Worm (Caenorhabditis elegans) whole organism, midembryonic: ENCODE measurements around the gene mdt-10.

Experiments
- T22C8.4 ChIP-seq: fragments of 200-800 bp; sonication (Bioruptor generic); IDR thresholded peaks from 2 replicates; pipeline ENCODE4 v1.3.6; 2022; ENCODE audit warnings: missing genetic modification characterization, missing compliant biosample characterization
- cog-1 ChIP-seq: sonication (generic microtip); optimal IDR thresholded peaks from 2 replicates; lab custom pipeline; 2016; ENCODE audit warnings: missing genetic modification characterization, missing compliant biosample characterization
- flt-1 ChIP-seq: fragments of 200-800 bp; sonication (Bioruptor generic); IDR thresholded peaks from 2 replicates; pipeline ENCODE4 v1.3.6; 2022; ENCODE audit warnings: missing genetic modification characterization, missing compliant biosample characterization
- klf-2 ChIP-seq: fragments of 200-800 bp; sonication (Bioruptor generic); conservative IDR thresholded peaks from 2 replicates; pipeline ENCODE4 v1.3.6; 2022; ENCODE audit warnings: missing genetic modification reagents, missing genetic modification characterization, missing compliant biosample characterization
- med-1 ChIP-seq: sonication (generic microtip); optimal IDR thresholded peaks from 2 replicates; lab custom pipeline; 2017; ENCODE audit warnings: missing genetic modification characterization, mild to moderate bottlenecking, missing compliant biosample characterization, antibody characterized with exemption, missing genetic modification reagents; ENCODE audit not compliant: insufficient read depth
- ref-1 ChIP-seq: fragments of 200-800 bp; sonication (Bioruptor generic); conservative IDR thresholded peaks from 2 replicates; pipeline ENCODE4 v1.3.6; 2022; ENCODE audit warnings: missing genetic modification reagents, missing genetic modification characterization, missing compliant biosample characterization
- tab-1 ChIP-seq: fragments of 200-800 bp; sonication (Bioruptor generic); IDR thresholded peaks from 2 replicates; pipeline ENCODE4 v1.3.6; 2022; ENCODE audit warnings: missing genetic modification characterization, missing compliant biosample characterization
- ztf-23 ChIP-seq: fragments of 200-800 bp; sonication (Bioruptor generic); IDR thresholded peaks from 2 replicates; pipeline ENCODE4 v1.3.6; 2022; ENCODE audit warnings: missing genetic modification reagents, missing genetic modification characterization, missing compliant biosample characterization
- ztf-29 ChIP-seq: fragments of 200-800 bp; sonication (Bioruptor generic); IDR thresholded peaks from 2 replicates; pipeline ENCODE4 v1.3.6; 2022; ENCODE audit warnings: missing genetic modification reagents, missing genetic modification characterization, missing compliant biosample characterization

The mdt-10 gene

ce11 chrII:7851480-7851879 is 3.4 kb downstream of the mdt-10 start:
- TF ChIP-seq tab-1 (GFP tag; lab: Robert Waterston, UW) (no peak), ztf-29 (GFP tag; lab: Robert Waterston, UW) (no peak), T22C8.4 (GFP tag; lab: Robert Waterston, UW) (no peak), ztf-23 (no peak), ref-1 (no peak), med-1 (GFP tag; lab: Kevin White, UChicago) (no peak), cog-1 (tag; lab: Kevin White, UChicago) (no peak), flt-1 (GFP tag; lab: Robert Waterston, UW) (no peak), klf-2 (no peak)

ce11 chrII:7850575-7850974 is 4.3 kb downstream of the mdt-10 start:
- no peak for TF ChIP-seq ztf-29 (GFP tag; lab: Robert Waterston, UW)
- TF ChIP-seq flt-1 (GFP tag; lab: Robert Waterston, UW): no peak
- TF ChIP-seq ref-1: no peak
- TF ChIP-seq cog-1 (tag; lab: Kevin White, UChicago): no peak
- no peak for TF ChIP-seq med-1 (GFP tag; lab: Kevin White, UChicago)
- no peak for TF ChIP-seq klf-2
- no peak for TF ChIP-seq T22C8.4 (GFP tag; lab: Robert Waterston, UW)
- no peak for TF ChIP-seq ztf-23
- no peak for TF ChIP-seq tab-1 (GFP tag; lab: Robert Waterston, UW)

DNA sequence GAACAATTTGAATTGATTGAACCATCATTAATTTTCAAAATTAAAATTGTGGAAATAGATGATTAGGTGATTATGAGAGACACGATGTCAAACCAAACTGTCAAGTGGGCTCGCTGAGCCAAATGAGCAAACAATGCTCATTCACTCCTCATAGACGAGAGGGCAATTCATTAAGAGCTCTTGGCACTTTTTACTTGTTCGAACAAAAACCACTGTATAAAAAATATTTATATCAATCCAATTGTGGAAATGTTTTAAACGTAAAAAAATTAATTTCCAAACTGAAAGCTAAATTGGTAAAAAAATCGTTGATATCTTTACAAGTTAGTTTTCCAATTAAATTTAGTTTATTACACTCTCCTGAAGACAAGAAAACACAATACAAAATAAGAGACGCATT is 5.1 kb downstream of the mdt-10 start, which contains the start of gene acr-7:
TSS of gene acr-7 (minus strand) at position 101 of the 400 bp plus-strand sequence.
- TF ChIP-seq med-1 (GFP tag; lab: Kevin White, UChicago) (no peak), klf-2 (no peak), ref-1 (no peak), ztf-23 (no peak), ztf-29 (GFP tag; lab: Robert Waterston, UW) (no peak), flt-1 (GFP tag; lab: Robert Waterston, UW) (no peak), tab-1 (GFP tag; lab: Robert Waterston, UW) (no peak), T22C8.4 (GFP tag; lab: Robert Waterston, UW) (no peak), cog-1 (tag; lab: Kevin White, UChicago) (no peak)

- no peak for TF ChIP-seq ref-1
- no peak for TF ChIP-seq klf-2
- TF ChIP-seq cog-1 (tag; lab: Kevin White, UChicago): no peak
- no peak for TF ChIP-seq tab-1 (GFP tag; lab: Robert Waterston, UW)
- no peak for TF ChIP-seq flt-1 (GFP tag; lab: Robert Waterston, UW)
- no peak for TF ChIP-seq med-1 (GFP tag; lab: Kevin White, UChicago)
- TF ChIP-seq T22C8.4 (GFP tag; lab: Robert Waterston, UW): no peak
- TF ChIP-seq ztf-23: no peak
- TF ChIP-seq ztf-29 (GFP tag; lab: Robert Waterston, UW): no peak
Observed at ce11 chrII:7845571-7846236, 9.1 kb downstream of the mdt-10 start, which contains the start of gene T09A5.4. T09A5.4 (plus strand) TSS chrII:7846186.

ce11 chrII:7842053-7842452 is 12.8 kb downstream of the mdt-10 start, which contains the start of gene klp-3:
klp-3 (plus strand) TSS chrII:7842353.
- TF ChIP-seq klf-2 (no peak), cog-1 (tag; lab: Kevin White, UChicago) (no peak), ref-1 (no peak), T22C8.4 (GFP tag; lab: Robert Waterston, UW) (no peak), ztf-23 (no peak), ztf-29 (GFP tag; lab: Robert Waterston, UW) (no peak), flt-1 (GFP tag; lab: Robert Waterston, UW) (no peak), tab-1 (GFP tag; lab: Robert Waterston, UW) (no peak), med-1 (GFP tag; lab: Kevin White, UChicago) (no peak)

DNA sequence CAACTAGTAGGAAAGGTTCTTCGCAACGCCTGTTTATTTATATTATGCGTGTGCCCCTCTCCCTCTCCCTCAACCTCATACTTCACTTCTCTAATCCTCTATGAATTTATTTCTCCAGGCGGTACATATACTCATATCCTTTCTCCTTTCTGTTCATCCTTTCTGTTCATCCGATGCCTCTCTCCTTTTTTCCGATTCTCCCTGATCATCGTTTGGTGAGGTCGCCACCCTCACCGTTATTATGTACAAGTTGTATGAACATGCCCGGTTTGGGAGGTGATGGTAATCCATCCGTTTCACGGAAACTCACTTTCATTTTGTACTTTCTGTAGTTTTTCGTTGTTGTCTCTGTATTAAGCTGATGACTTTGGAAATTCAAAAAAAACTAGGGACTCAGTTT is 15.1 kb downstream of the mdt-10 start:
- TF ChIP-seq med-1 (GFP tag; lab: Kevin White, UChicago) (no peak), tab-1 (GFP tag; lab: Robert Waterston, UW) (no peak), cog-1 (tag; lab: Kevin White, UChicago) (no peak), ref-1 (no peak), flt-1 (GFP tag; lab: Robert Waterston, UW) (no peak), ztf-29 (GFP tag; lab: Robert Waterston, UW) (no peak), T22C8.4 (GFP tag; lab: Robert Waterston, UW) (no peak), klf-2 (no peak), ztf-23 (no peak)

DNA sequence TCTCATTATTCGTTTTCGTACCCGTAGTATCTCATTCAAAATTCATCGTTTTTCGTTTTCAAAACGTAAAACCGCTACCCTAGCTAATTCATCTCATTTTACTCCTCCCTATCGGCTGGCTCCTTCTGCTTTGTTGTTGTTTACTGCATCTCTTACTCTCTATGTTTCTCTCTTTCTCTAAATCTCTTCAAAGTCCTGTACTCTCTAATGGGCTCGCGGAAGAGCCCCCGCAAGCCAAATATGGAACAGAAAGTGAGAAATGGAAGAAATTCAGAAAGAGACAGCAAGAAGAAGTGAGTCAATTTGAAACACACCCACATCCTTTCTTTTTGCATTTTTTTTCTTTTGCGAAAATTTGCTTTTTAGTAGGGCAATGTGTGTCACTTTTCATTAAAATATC is 16.2 kb downstream of the mdt-10 start:
- TF ChIP-seq ref-1 (no peak), klf-2 (no peak), med-1 (GFP tag; lab: Kevin White, UChicago) (no peak), T22C8.4 (GFP tag; lab: Robert Waterston, UW) (no peak), cog-1 (tag; lab: Kevin White, UChicago) (no peak)

ce11 chrII:7836613-7837226 is 18.1 kb downstream of the mdt-10 start:
- no peak for TF ChIP-seq ztf-29 (GFP tag; lab: Robert Waterston, UW)
- TF ChIP-seq ref-1: no peak
- no peak for TF ChIP-seq T22C8.4 (GFP tag; lab: Robert Waterston, UW)
- no peak for TF ChIP-seq med-1 (GFP tag; lab: Kevin White, UChicago)

DNA sequence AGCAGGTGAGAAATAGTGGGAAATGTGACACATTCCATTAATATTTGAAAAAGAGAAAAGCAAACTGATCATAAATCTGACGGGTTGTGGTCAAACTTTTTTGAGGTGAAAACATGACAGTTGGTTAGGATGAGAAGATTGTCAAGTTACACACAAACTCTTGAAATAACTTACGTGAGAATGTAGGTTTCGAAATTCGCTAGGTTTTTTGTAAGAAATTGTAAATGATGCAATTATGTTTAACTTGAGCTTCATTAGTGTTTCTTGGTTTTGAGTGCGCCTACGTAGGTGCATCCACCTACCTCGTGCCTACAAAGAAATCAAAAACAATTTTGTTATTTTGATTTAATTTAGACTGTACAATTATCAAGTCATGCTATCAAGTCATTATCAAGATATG is 19.5 kb downstream of the mdt-10 start, which contains the start of gene cex-2:
TSS of gene cex-2 (minus strand) at position 101 of the 400 bp plus-strand sequence.
- TF ChIP-seq cog-1 (tag; lab: Kevin White, UChicago) (no peak), ref-1 (no peak), T22C8.4 (GFP tag; lab: Robert Waterston, UW) (no peak)
